Fruit fly (Drosophila melanogaster): ENCODE measurements around the gene CG14052.

- TF ChIP-seq ttk (optimal IDR thresholded peaks at IDR 0.05) (no peak), Sin3A (optimal IDR thresholded peaks at IDR 0.05) (no peak), h (optimal IDR thresholded peaks at IDR 0.05) (no peak), insv (optimal IDR thresholded peaks at IDR 0.05) (no peak), psq (optimal IDR thresholded peaks at IDR 0.05) (no peak)
These were observed 1.3 kb upstream of the CG14052 start, which contains the start of gene Vinc for dm6 chrX:2222181-2222790.

Measured in Kc167 (cell line).